Worm (Caenorhabditis elegans): ENCODE measurements around the gene C16D2.3.

- TF ChIP-seq ref-1 (GFP tag; conservative IDR thresholded peaks at IDR 0.05) = no peak
- no peak for TF ChIP-seq ztf-29 (GFP tag; IDR thresholded peaks at IDR 0.05)
- TF ChIP-seq flt-1 (GFP tag; IDR thresholded peaks at IDR 0.05) = 0 out of 2 replicates have a peak, but pooled peaks have one; percentile 5
- no peak for TF ChIP-seq tab-1 (GFP tag; IDR thresholded peaks at IDR 0.05)
- no peak for TF ChIP-seq cog-1 (tag; optimal IDR thresholded peaks at IDR 0.05)
- no peak for TF ChIP-seq T22C8.4 (GFP tag; IDR thresholded peaks at IDR 0.05)
- no peak for TF ChIP-seq klf-2 (GFP tag; conservative IDR thresholded peaks at IDR 0.05)
- TF ChIP-seq ztf-23 (GFP tag; IDR thresholded peaks at IDR 0.05) = no peak
- no peak for TF ChIP-seq med-1 (GFP tag; optimal IDR thresholded peaks at IDR 0.05; ENCODE audit: insufficient read depth)
These were observed 28.0 kb downstream of the C16D2.3 start, which contains the start of gene W07A12.8 for ce11 chrII:9165762-9166460.
